Fruit fly (Drosophila melanogaster): ENCODE measurements around the gene CG9795.
A peak's percentile ranks its signal among the peaks of the same experiment; 100 is the strongest.

Gene CG9795

DNA sequence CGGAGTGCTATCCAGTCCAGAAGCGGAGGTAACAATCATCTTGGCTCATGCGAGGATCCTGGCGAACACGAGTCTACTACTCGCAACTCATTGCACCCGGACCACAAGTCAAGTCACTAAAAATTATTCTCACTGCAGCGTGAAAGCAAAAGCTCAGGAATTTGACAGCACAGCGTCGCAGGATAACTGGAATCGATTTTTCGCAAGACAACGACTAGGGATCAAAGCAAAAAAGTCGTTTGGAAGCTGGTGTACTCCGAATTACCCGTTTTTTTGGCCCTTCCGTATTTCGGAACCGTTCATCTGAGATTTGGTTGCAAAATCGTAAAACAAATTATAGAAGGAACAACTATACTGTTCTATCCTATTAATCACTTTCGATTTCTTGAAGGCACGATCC lies 894 bp upstream of the CG9795 start:
- no peak for TF ChIP-seq CTCF (optimal IDR thresholded peaks at IDR 0.05)
- TF ChIP-seq CG8478 (optimal IDR thresholded peaks at IDR 0.05) = no peak

DNA sequence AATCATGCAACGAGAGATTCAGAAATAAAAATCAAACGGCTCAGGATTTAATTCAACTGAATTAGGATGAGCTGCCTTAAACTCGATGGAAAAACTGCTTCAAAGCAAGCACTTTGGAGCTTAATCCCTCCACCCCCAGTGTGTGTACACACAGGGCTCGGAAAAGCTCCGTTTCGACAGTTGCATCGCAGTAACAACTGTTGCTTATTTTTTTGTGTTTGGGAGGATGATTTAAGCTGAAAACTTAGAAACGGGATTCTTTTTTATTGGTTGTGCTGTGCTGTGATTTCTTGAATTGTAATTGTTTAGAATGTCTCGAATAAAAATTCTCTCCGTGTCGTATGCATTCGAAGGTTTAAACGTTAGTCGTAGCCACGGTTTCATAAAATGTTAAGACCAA lies 484 bp upstream of the CG9795 start, which contains the start of gene Syt14:
Gene Syt14, minus strand, starts transcription at position 71 of the 400 bp plus-strand sequence.
- TF ChIP-seq CTCF (optimal IDR thresholded peaks at IDR 0.05) = no peak
- no peak for TF ChIP-seq CG8478 (optimal IDR thresholded peaks at IDR 0.05)

DNA sequence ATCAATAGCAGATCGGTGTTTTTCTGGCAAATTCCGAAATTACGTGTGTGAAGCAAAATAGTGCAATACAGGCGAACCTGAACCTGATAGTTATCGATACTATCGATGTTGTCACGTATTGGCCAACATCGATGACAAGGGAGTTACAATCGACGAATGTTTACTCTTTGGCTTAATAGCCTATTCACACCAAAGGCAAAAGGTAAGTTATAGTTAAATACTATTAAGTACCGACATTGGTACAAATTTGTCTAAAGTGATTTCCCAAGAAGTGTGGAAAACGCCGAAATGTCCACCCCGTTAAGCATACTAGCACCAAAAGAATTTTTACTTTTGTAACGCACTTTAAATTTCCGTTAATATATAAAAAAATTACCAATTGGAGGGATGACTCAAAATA lies 14.5 kb downstream of the CG9795 start, which contains the start of gene CG9776:
Gene CG9776, minus strand, starts transcription at position 108 of the 400 bp plus-strand sequence.
- TF ChIP-seq CTCF (optimal IDR thresholded peaks at IDR 0.05) = peak; percentile 18 to 34
- TF ChIP-seq CG8478 (optimal IDR thresholded peaks at IDR 0.05) = no peak

DNA sequence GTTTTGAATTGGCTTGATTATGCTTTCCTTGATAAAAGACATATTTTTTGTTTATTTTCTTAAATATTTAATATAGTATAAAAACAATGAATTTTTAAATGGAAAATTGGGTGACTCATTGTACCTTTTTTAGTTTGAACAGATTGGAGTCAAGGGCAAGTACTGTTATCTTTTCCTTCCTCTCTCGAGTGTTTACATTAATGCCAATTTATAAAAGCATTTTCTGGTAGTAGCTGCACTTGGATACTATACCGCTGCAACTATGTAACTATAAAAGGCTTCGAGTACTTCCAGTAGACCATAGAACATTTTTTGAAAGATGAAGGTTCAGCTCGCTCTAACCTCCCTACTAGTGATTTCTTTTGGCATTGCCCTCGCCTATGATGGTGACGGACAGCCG lies 15.3 kb downstream of the CG9795 start, which contains the start of gene CG14645:
Gene CG14645, plus strand, starts transcription at position 301 of the 400 bp plus-strand sequence.
- no peak for TF ChIP-seq CTCF (optimal IDR thresholded peaks at IDR 0.05)
- no peak for TF ChIP-seq CG8478 (optimal IDR thresholded peaks at IDR 0.05)

DNA sequence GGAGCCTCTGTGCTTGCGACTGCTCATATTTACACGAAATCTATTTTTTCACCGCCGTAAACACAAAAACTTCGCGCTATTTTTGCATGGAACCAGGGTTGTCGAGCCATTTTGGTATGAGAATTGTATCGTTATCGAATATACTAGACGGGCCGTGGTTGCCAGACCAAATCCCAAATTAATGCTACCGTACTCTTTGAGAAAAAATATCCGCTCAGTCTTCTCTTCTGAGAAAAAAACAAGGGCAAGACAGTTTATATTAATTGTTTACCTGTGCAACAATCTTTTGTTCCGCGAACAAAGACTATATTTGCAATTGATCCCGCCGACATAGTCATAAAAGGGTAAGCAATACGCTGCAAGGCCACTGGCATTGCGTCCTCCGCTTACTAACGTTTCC lies 18.1 kb downstream of the CG9795 start, which contains the start of the genes Skp2 and CG1103:
Gene Skp2, minus strand, starts transcription at position 95 of the 400 bp plus-strand sequence.
Gene CG1103, plus strand, starts transcription at position 176 of the 400 bp plus-strand sequence.
- TF ChIP-seq CG8478 (optimal IDR thresholded peaks at IDR 0.05) = no peak
- TF ChIP-seq CTCF (optimal IDR thresholded peaks at IDR 0.05) = peak in 1 of 2 experiments; percentile 34

DNA sequence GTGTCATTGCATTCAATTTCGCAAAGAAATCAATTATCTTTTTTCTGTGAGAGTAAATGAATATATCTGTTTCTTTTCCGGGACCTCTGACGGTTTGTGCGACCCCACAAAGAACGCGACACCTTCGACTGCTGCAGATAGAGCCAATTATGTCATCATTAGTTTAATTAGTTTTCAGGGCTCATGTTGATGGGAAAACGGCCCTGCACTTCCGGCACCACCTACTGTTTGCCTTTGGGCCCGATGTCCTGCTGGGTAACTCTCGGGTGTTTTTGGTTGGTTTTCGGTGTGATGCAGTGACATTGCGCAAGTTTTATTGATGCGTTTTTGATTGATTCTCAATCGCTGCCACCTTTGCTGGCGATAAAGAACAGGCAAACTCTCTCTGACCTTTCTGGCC lies 20.7 kb downstream of the CG9795 start:
- no peak for TF ChIP-seq CG8478 (optimal IDR thresholded peaks at IDR 0.05)
- TF ChIP-seq CTCF (optimal IDR thresholded peaks at IDR 0.05) = no peak

DNA sequence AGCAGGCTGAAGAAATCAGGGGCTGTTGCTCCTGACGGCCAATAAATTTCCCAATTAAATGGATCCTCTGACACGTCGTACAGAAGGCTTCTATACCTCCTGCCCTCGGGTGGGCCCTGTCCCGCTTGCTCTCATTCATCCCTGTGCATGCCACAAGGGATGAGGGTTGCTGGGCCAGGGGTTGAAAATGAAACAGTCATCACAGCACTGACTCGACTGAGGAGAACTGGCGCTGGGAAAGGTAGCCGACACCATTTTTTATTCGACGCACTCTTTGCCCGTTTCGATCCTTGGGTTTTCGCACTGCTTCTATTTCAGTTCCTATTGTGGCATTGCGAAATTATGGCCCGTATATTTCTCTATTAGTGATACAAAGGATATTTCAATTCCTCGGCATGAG lies 21.7 kb downstream of the CG9795 start:
- no peak for TF ChIP-seq CG8478 (optimal IDR thresholded peaks at IDR 0.05)
- TF ChIP-seq CTCF (optimal IDR thresholded peaks at IDR 0.05) = no peak

DNA sequence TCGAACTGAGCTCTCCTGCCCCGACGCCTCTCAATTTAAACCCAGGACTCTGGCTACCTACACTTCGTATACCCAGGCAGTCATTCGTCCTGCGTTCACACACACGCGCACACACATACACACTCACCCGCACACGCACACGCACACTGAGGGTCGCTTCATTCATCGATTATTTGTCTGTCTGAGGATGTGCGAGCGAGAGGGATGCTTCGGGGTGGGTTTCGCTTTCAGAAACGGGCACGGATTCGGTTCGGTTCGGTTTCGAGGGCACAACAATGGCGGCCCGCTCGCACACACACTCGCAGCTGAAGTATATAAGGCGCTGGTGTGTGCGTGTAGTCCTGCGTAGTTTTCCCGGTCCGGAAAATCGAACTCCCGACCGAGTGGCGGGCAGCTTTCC lies 27.2 kb downstream of the CG9795 start, which contains the start of gene hkb:
Gene hkb, minus strand, starts transcription at position 11 of the 400 bp plus-strand sequence.
- TF ChIP-seq CTCF (optimal IDR thresholded peaks at IDR 0.05) = no peak
- TF ChIP-seq CG8478 (optimal IDR thresholded peaks at IDR 0.05) = no peak

DNA sequence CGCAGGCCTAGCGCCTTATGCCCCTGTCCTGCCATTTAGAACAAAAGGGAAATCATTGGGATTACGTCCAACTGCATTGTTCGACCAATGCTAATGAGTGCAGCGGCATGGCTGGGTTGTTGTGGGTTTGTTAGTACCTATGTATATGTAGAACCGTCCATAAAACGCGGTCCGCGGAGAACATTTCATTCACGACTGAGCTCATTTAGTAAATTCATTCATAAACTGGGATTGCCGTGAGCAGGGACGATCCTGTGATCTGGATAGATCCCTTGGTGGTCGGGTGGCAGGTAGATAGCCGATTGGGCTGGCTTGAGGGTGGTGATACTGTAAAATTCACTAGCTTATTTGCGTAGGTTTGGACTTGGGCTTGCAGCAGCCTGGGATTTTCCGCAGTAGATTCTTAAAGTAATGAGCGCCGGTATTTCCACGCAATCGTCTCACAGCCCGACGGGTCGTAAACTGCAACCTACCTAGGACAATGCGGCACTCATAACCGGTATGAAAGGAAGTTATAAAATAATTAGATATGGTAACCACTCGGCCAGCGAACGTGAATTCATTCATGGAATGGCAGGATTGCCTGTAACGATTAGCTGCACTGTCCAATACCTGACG lies 28.8 kb downstream of the CG9795 start:
- no peak for TF ChIP-seq CTCF (optimal IDR thresholded peaks at IDR 0.05)
- no peak for TF ChIP-seq CG8478 (optimal IDR thresholded peaks at IDR 0.05)

DNA sequence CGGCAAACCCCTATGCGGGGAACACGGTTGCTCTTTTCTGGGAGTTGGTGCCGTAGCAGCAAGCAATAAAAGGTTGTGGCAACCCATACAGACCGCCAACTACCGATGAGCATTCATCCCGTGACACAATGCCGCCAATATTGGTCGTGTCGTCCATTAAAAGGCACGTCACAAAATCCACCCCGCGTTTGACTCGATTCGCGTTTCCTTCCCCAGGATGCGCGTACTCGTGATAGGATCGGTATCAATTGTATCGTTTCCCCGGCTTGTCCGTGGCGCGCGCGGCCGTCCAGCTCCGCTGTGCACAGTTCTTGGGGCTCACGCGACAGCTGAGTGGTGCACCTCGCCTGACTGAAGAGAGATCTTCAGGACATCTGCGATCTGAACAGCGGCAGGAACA lies 30.7 kb downstream of the CG9795 start:
- TF ChIP-seq CG8478 (optimal IDR thresholded peaks at IDR 0.05) = no peak
- TF ChIP-seq CTCF (optimal IDR thresholded peaks at IDR 0.05) = no peak

DNA sequence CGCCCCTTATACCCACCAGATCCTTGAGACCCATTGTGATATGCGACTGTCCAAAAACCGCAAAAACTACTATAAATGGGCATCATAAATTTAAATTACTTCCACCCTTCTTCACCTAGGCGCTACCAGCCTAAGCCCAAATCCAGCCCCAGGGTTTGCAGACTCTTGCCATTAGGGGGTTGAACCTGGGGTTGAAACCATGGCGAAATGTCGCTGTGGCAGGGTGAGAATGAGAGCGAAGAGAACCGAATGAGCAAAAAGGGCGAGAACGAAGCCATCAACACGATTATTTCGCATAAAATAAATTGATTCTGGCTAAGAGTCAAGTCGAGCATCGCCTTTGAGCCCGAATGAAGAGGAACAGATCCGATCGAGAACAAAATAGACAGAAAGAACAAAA lies 34.1 kb downstream of the CG9795 start:
- TF ChIP-seq CTCF (optimal IDR thresholded peaks at IDR 0.05) = no peak
- TF ChIP-seq CG8478 (optimal IDR thresholded peaks at IDR 0.05) = no peak

DNA sequence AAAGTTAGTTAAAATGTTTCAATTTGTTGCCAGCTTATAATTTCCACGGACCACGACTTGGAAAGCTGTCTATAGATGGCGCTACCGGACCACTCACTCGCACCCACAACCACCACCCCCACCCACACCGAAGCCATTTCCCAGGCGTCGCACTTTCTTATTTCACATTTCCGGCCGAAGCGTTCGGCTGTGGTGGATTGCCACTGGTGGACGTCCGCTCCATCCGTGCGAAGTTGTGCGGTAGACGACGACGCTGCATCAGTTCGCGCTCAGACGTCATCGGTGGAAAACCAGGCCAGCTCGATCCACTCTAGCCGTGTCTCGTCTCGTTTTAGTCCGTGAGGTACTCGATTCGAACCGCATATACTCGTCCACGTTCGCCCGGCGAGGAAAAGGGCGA lies 40.1 kb downstream of the CG9795 start, which contains the start of gene CG1090:
Gene CG1090, plus strand, starts transcription at position 259 of the 400 bp plus-strand sequence.
- TF ChIP-seq CTCF (optimal IDR thresholded peaks at IDR 0.05) (peak in 1 of 2 experiments; percentile 24), CG8478 (optimal IDR thresholded peaks at IDR 0.05) (no peak)

DNA sequence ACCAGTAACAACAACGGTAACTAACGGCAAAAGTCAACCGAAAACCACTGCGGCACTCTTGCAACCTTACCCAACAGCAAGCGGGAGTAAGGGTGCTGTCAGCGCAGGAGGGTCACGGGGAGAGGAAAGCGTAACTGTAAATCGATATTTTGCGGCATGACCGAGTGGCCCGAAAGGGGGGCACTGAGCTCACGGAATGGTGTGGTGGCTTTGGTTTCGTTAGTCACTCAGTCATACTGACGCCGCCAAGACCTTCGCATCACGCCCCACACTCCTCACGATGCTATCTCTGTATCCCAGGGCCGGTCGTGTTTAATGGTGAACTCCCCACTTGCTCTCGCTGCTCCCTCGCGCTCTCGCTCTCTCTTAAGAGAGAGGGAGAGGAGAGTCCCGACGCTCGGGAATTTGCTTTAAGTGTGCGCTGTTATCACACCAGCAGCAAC lies 41.2 kb downstream of the CG9795 start:
- no peak for TF ChIP-seq CTCF (optimal IDR thresholded peaks at IDR 0.05)
- no peak for TF ChIP-seq CG8478 (optimal IDR thresholded peaks at IDR 0.05)

DNA sequence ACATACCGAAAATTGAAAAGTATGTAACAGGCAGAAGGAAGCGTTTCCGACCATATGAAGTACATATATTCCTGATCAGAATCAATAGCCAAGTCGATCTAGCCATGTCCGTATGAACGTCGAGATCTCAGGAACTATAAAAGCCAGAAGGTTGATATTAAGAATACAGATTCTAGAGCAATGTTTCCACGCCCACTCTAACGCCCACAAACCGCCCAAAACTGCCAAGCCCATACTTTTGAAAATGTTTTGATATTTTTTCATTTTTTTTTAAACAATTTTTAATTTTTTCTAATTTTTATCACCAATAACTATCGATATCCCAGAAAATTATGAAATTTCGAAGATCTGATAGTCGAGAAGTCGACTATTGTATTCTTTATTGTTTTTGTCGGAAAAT lies 42.5 kb downstream of the CG9795 start:
- no peak for TF ChIP-seq CG8478 (optimal IDR thresholded peaks at IDR 0.05)
- TF ChIP-seq CTCF (optimal IDR thresholded peaks at IDR 0.05) = no peak

All from S2 (cell line).